Fruit fly (Drosophila melanogaster): Measurements from ENCODE around the gene up.

DNA sequence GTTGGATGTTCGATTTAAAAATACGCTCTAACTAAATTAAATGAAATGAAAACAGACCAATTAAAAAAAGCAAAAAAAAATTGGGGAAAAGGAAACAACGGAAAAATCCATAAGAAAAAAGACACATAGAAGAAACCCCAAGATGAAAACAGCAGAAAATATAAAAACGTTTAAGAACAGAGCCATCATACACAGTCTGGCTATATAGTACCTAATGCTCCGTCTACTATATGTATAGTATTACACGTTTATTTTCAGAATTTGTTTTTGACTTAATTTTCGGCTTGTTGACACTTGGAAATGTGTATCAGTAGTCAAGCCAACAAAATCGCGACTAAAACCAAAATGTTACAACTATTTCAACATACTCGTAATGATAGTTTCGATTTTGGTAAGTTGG, 3.0 kb upstream of the up start, which contains the start of gene CG11178:
- no peak for TF ChIP-seq psq (GFP tag; optimal IDR thresholded peaks at IDR 0.05)
- no peak for TF ChIP-seq Atf-2 (GFP tag; optimal IDR thresholded peaks at IDR 0.05)
- TF ChIP-seq CG12659 (GFP tag; optimal IDR thresholded peaks at IDR 0.05) = no peak
- TF ChIP-seq trh (GFP tag; optimal IDR thresholded peaks at IDR 0.05) = no peak
- no peak for TF ChIP-seq CG6272 (GFP tag; IDR thresholded peaks at IDR 0.05)
